Worm (Caenorhabditis elegans) whole organism, midembryonic: ENCODE results near the gene C16B8.2.

Experiments
- cog-1 ChIP-seq: sonication (generic microtip); optimal IDR thresholded peaks from 2 replicates; lab custom pipeline; 2016; ENCODE audit warnings: missing genetic modification characterization, missing compliant biosample characterization
- flt-1 ChIP-seq: fragments of 200-800 bp; sonication (Bioruptor generic); IDR thresholded peaks from 2 replicates; pipeline ENCODE4 v1.3.6; 2022; ENCODE audit warnings: missing genetic modification characterization, missing compliant biosample characterization
- tab-1 ChIP-seq: fragments of 200-800 bp; sonication (Bioruptor generic); IDR thresholded peaks from 2 replicates; pipeline ENCODE4 v1.3.6; 2022; ENCODE audit warnings: missing genetic modification characterization, missing compliant biosample characterization

ce11 chrX:3969353-3969752 lies 3.1 kb upstream of the C16B8.2 start:
- TF ChIP-seq tab-1 (GFP tag; lab: Robert Waterston, UW) (peak; percentile 87), cog-1 (tag; lab: Kevin White, UChicago) (no peak), flt-1 (peak; percentile 92)
